Worm (Caenorhabditis elegans) whole organism, L2 larva: ENCODE results near the gene col-76.

Experiments
- F13H6.1 ChIP-seq: sonication (generic microtip); optimal IDR thresholded peaks from 2 replicates; lab custom pipeline; 2016; ENCODE audit warnings: missing genetic modification characterization, missing compliant biosample characterization
- alr-1 ChIP-seq: fragments of 150-350 bp; optimal IDR thresholded peaks from 2 replicates; lab custom pipeline; 2014; ENCODE audit warnings: missing biosample characterization, missing genetic modification characterization
- ama-1 ChIP-seq: fragments of 150-350 bp; optimal IDR thresholded peaks from 2 replicates; lab custom pipeline; 2018; ENCODE audit warnings: inconsistent platforms
- elt-1 ChIP-seq: fragments of 150-350 bp; optimal IDR thresholded peaks from 2 replicates; lab custom pipeline; 2014; ENCODE audit warnings: missing biosample characterization, missing genetic modification characterization
- elt-3 ChIP-seq: sonication (generic microtip); optimal IDR thresholded peaks from 2 replicates; lab custom pipeline; 2017; ENCODE audit warnings: missing biosample characterization, missing genetic modification characterization
- lin-39 ChIP-seq: fragments of 150-350 bp; optimal IDR thresholded peaks from 2 replicates; lab custom pipeline; 2014; ENCODE audit warnings: missing biosample characterization, missing genetic modification reagents, missing genetic modification characterization
- snpc-4 ChIP-seq: fragments of 150-350 bp; optimal IDR thresholded peaks from 2 replicates; lab custom pipeline; 2014; ENCODE audit warnings: missing biosample characterization, missing genetic modification characterization

ce11 chrII:8157991-8158390 is 46.1 kb upstream of the col-76 start, which contains the start of gene pch-2:
- TF ChIP-seq elt-1 (tag; lab: Kevin White, UChicago) (no peak), ama-1 (lab: Kevin White, UChicago) (no peak), elt-3 (no peak), lin-39 (no peak), alr-1 (no peak), F13H6.1 (tag; lab: Kevin White, UChicago) (no peak), snpc-4 (tag; lab: Kevin White, UChicago) (no peak)
